Fruit fly (Drosophila melanogaster) whole organism, embryonic: ENCODE data around the gene CG42449.

Experiments used
- Asciz ChIP-seq: fragments of 200-800 bp; sonication (Bioruptor generic); optimal IDR thresholded peaks from 2 replicates; lab custom pipeline; 2017; ENCODE audit warnings: missing biosample characterization, mild to moderate bottlenecking, missing genetic modification characterization, missing genetic modification reagents
- Bgb ChIP-seq: fragments of 200-800 bp; sonication (Bioruptor generic); IDR thresholded peaks from 2 replicates; pipeline ENCODE4 v1.3.6; 2022; ENCODE audit warnings: missing biosample characterization, missing genetic modification characterization; ENCODE audit not compliant: partially characterized antibody
- CG10147 ChIP-seq: fragments of 200-800 bp; sonication (Bioruptor generic); optimal IDR thresholded peaks from 2 replicates; lab custom pipeline; 2019; ENCODE audit warnings: missing biosample characterization, mild to moderate bottlenecking, missing genetic modification characterization, moderate library complexity
- CG10274 ChIP-seq: fragments of 200-800 bp; sonication (Bioruptor generic); optimal IDR thresholded peaks from 3 replicates; lab custom pipeline; 2017; ENCODE audit warnings: missing biosample characterization, mild to moderate bottlenecking, missing genetic modification characterization
- CG13424 ChIP-seq: fragments of 200-800 bp; sonication (Bioruptor generic); optimal IDR thresholded peaks from 2 replicates; lab custom pipeline; 2019; ENCODE audit warnings: missing biosample characterization, mild to moderate bottlenecking, missing genetic modification characterization, moderate library complexity
- CG14014 ChIP-seq: fragments of 200-800 bp; sonication (Bioruptor generic); IDR thresholded peaks from 2 replicates; pipeline ENCODE4 v1.3.6; 2022; ENCODE audit warnings: missing biosample characterization, missing genetic modification characterization
- CG14667 ChIP-seq: fragments of 200-800 bp; sonication (Bioruptor generic); IDR thresholded peaks from 2 replicates; pipeline ENCODE4 v1.3.6; 2022; ENCODE audit warnings: missing biosample characterization, missing genetic modification characterization
- CG15696 ChIP-seq: fragments of 200-800 bp; sonication (Bioruptor generic); optimal IDR thresholded peaks from 2 replicates; lab custom pipeline; 2019; ENCODE audit warnings: missing biosample characterization, mild to moderate bottlenecking, missing genetic modification characterization, moderate library complexity
- CG16813 ChIP-seq: fragments of 200-800 bp; sonication (Bioruptor generic); IDR thresholded peaks from 3 replicates; pipeline ENCODE4 v1.3.6; 2022; ENCODE audit warnings: missing biosample characterization, missing genetic modification characterization; ENCODE audit not compliant: partially characterized antibody
- CG17359 ChIP-seq: fragments of 200-800 bp; sonication (Bioruptor generic); optimal IDR thresholded peaks from 3 replicates; lab custom pipeline; 2018; ENCODE audit warnings: missing biosample characterization, mild to moderate bottlenecking, missing genetic modification characterization, moderate library complexity
- CG18599 ChIP-seq: fragments of 200-800 bp; sonication (Bioruptor generic); optimal IDR thresholded peaks from 3 replicates; lab custom pipeline; 2017; ENCODE audit warnings: missing biosample characterization, missing genetic modification characterization, mild to moderate bottlenecking, moderate library complexity, missing genetic modification reagents
- CG3281 ChIP-seq: fragments of 200-800 bp; sonication (Bioruptor generic); optimal IDR thresholded peaks from 3 replicates; lab custom pipeline; 2017; ENCODE audit warnings: missing biosample characterization, mild to moderate bottlenecking, missing genetic modification characterization
- CG33557 ChIP-seq: fragments of 200-800 bp; sonication (Bioruptor generic); optimal IDR thresholded peaks from 2 replicates; lab custom pipeline; 2019; ENCODE audit warnings: missing biosample characterization, mild to moderate bottlenecking, missing genetic modification characterization, moderate library complexity
- CG3407 ChIP-seq: fragments of 200-800 bp; sonication (Bioruptor generic); optimal IDR thresholded peaks from 2 replicates; lab custom pipeline; 2018; ENCODE audit warnings: missing biosample characterization, mild to moderate bottlenecking, missing genetic modification characterization
- CG3726 ChIP-seq: fragments of 200-800 bp; sonication (Bioruptor generic); IDR thresholded peaks from 3 replicates; pipeline ENCODE4, ENCODE4 v1.3.6; 2022; ENCODE audit warnings: missing biosample characterization, missing genetic modification characterization
- CG4424 ChIP-seq: fragments of 200-800 bp; sonication (Bioruptor generic); optimal IDR thresholded peaks from 3 replicates; lab custom pipeline; 2016; ENCODE audit warnings: missing biosample characterization, missing genetic modification characterization
- CG7928 ChIP-seq: fragments of 200-800 bp; sonication (Bioruptor generic); optimal IDR thresholded peaks from 2 replicates; lab custom pipeline; 2017; ENCODE audit warnings: missing biosample characterization, mild to moderate bottlenecking, missing genetic modification characterization
- CG8359 ChIP-seq: fragments of 200-800 bp; sonication (Bioruptor generic); optimal IDR thresholded peaks from 2 replicates; lab custom pipeline; 2017; ENCODE audit warnings: missing biosample characterization, mild to moderate bottlenecking, missing genetic modification characterization, borderline replicate concordance
- CG8478 ChIP-seq: fragments of >200 bp; optimal IDR thresholded peaks from 2 replicates; lab custom pipeline; 2018
- CG9215 ChIP-seq: fragments of 200-800 bp; sonication (Bioruptor generic); IDR thresholded peaks from 2 replicates; pipeline ENCODE4 v1.3.6; 2022; ENCODE audit warnings: missing biosample characterization, missing genetic modification characterization
- Dll ChIP-seq: fragments of 200-800 bp; sonication (Bioruptor generic); IDR thresholded peaks from 4 replicates; pipeline ENCODE4 v1.3.6; 2022; ENCODE audit warnings: missing biosample characterization, missing genetic modification characterization; ENCODE audit not compliant: partially characterized antibody
- Dref ChIP-seq: fragments of 200-800 bp; sonication (Bioruptor generic); IDR thresholded peaks from 2 replicates; pipeline ENCODE4 v1.3.6; 2022; ENCODE audit warnings: missing biosample characterization, missing genetic modification characterization
- GATAe ChIP-seq: fragments of 200-800 bp; sonication (Bioruptor generic); conservative IDR thresholded peaks from 2 replicates; pipeline ENCODE4 v1.3.6; 2022; ENCODE audit warnings: missing biosample characterization, missing genetic modification characterization
- Gsc ChIP-seq: fragments of 200-800 bp; sonication (Bioruptor generic); IDR thresholded peaks from 2 replicates; pipeline ENCODE4 v1.3.6; 2022; ENCODE audit warnings: missing biosample characterization, missing genetic modification characterization
- Hey ChIP-seq: fragments of 200-800 bp; sonication (Bioruptor generic); optimal IDR thresholded peaks from 3 replicates; lab custom pipeline; 2018; ENCODE audit warnings: missing biosample characterization, mild to moderate bottlenecking, missing genetic modification characterization
- Mad ChIP-seq: fragments of 200-800 bp; sonication (Bioruptor generic); optimal IDR thresholded peaks from 2 replicates; lab custom pipeline; 2016; ENCODE audit warnings: missing biosample characterization, missing genetic modification characterization
- NC2β ChIP-seq: fragments of 200-800 bp; sonication (Bioruptor generic); optimal IDR thresholded peaks from 2 replicates; lab custom pipeline; 2016; ENCODE audit warnings: missing biosample characterization, missing genetic modification characterization
- Rx ChIP-seq: fragments of 200-800 bp; sonication (Bioruptor generic); IDR thresholded peaks from 2 replicates; pipeline ENCODE4 v1.3.6; 2022; ENCODE audit warnings: missing biosample characterization, missing genetic modification characterization
- Xrp1 ChIP-seq: fragments of 200-800 bp; sonication (Bioruptor generic); IDR thresholded peaks from 2 replicates; pipeline ENCODE4 v1.3.6; 2022; ENCODE audit warnings: missing biosample characterization, missing genetic modification characterization
- bigmax ChIP-seq: fragments of 200-800 bp; sonication (Bioruptor generic); optimal IDR thresholded peaks from 2 replicates; lab custom pipeline; 2018; ENCODE audit warnings: missing biosample characterization, mild to moderate bottlenecking, missing genetic modification characterization
- btn ChIP-seq: fragments of 200-800 bp; sonication (Bioruptor generic); optimal IDR thresholded peaks from 2 replicates; lab custom pipeline; 2016; ENCODE audit warnings: missing biosample characterization, missing genetic modification characterization
- caup ChIP-seq: fragments of 200-800 bp; sonication (Bioruptor generic); optimal IDR thresholded peaks from 3 replicates; lab custom pipeline; 2017; ENCODE audit warnings: missing biosample characterization, mild to moderate bottlenecking, missing genetic modification characterization, moderate library complexity; ENCODE audit not compliant: severe bottlenecking
- corto ChIP-seq: fragments of 200-800 bp; sonication (Bioruptor generic); optimal IDR thresholded peaks from 2 replicates; lab custom pipeline; 2016; ENCODE audit warnings: missing biosample characterization, mild to moderate bottlenecking, missing genetic modification characterization, moderate library complexity
- disco-r ChIP-seq: fragments of 200-800 bp; sonication (Bioruptor generic); optimal IDR thresholded peaks from 2 replicates; lab custom pipeline; 2016; ENCODE audit warnings: missing biosample characterization, missing genetic modification characterization
- dmrt99B ChIP-seq: fragments of 200-800 bp; sonication (Bioruptor generic); optimal IDR thresholded peaks from 2 replicates; lab custom pipeline; 2018; ENCODE audit warnings: missing biosample characterization, mild to moderate bottlenecking, missing genetic modification characterization, moderate library complexity
- eve ChIP-seq, 2 experiments: fragments of >200 bp; optimal IDR thresholded peaks; 2 replicates each; lab custom pipeline; 2017; ENCODE audit warnings: missing biosample characterization in 2 of 2, missing genetic modification characterization in 2 of 2
- fu2 ChIP-seq: fragments of 200-800 bp; sonication (Bioruptor generic); optimal IDR thresholded peaks from 2 replicates; lab custom pipeline; 2016; ENCODE audit warnings: missing biosample characterization, missing genetic modification characterization
- grau ChIP-seq: fragments of 200-800 bp; optimal IDR thresholded peaks from 3 replicates; lab custom pipeline; 2019; ENCODE audit warnings: missing biosample characterization, mild to moderate bottlenecking, missing genetic modification characterization, moderate library complexity
- gro ChIP-seq: fragments of 200-800 bp; sonication (Bioruptor generic); optimal IDR thresholded peaks from 2 replicates; lab custom pipeline; 2016; ENCODE audit warnings: missing biosample characterization, missing genetic modification characterization
- gt ChIP-seq: fragments of 200-800 bp; sonication (Bioruptor generic); IDR thresholded peaks from 2 replicates; pipeline ENCODE4 v1.3.6; 2022; ENCODE audit warnings: missing biosample characterization, missing genetic modification characterization
- hb ChIP-seq: fragments of 200-800 bp; sonication (Bioruptor generic); IDR thresholded peaks from 3 replicates; pipeline ENCODE4 v1.3.6; 2022; ENCODE audit warnings: missing biosample characterization, missing genetic modification characterization; ENCODE audit not compliant: partially characterized antibody
- ken ChIP-seq: fragments of 200-800 bp; sonication (Bioruptor generic); IDR thresholded peaks from 3 replicates; pipeline ENCODE4 v1.3.6; 2022; ENCODE audit warnings: missing biosample characterization, missing genetic modification characterization
- pan ChIP-seq, 4 experiments: fragments of >200 bp in 3 of 4; fragments of 200-800 bp in 1 of 4; sonication (Bioruptor generic) in 1 of 4; optimal IDR thresholded peaks in 3 of 4; IDR thresholded peaks in 1 of 4; 2 replicates each; pipeline versions ENCODE4 v1.3.6 to Lab custom; 2017 to 2022; ENCODE audit warnings: missing biosample characterization in 2 of 4, missing genetic modification characterization in 2 of 4, mixed read lengths in 1 of 4
- pb ChIP-seq: fragments of 200-800 bp; sonication (Bioruptor generic); optimal IDR thresholded peaks from 3 replicates; lab custom pipeline; 2016; ENCODE audit warnings: missing biosample characterization, missing genetic modification characterization
- sd ChIP-seq: fragments of 200-800 bp; sonication (Bioruptor generic); optimal IDR thresholded peaks from 3 replicates; lab custom pipeline; 2018; ENCODE audit warnings: missing biosample characterization, mild to moderate bottlenecking, missing genetic modification characterization, moderate library complexity
- slou ChIP-seq: fragments of 200-800 bp; sonication (Bioruptor generic); optimal IDR thresholded peaks from 3 replicates; lab custom pipeline; 2016; ENCODE audit warnings: missing biosample characterization, missing genetic modification characterization
- so ChIP-seq: fragments of 200-800 bp; sonication (Bioruptor generic); IDR thresholded peaks from 3 replicates; pipeline ENCODE4 v1.3.6; 2022; ENCODE audit warnings: missing biosample characterization, missing genetic modification characterization
- ssp ChIP-seq: fragments of 200-800 bp; sonication (Bioruptor generic); IDR thresholded peaks from 2 replicates; pipeline ENCODE4 v1.3.6; 2022; ENCODE audit warnings: missing biosample characterization, missing genetic modification characterization
- stwl ChIP-seq: fragments of 200-800 bp; sonication (Bioruptor generic); optimal IDR thresholded peaks from 3 replicates; lab custom pipeline; 2018; ENCODE audit warnings: missing biosample characterization, mild to moderate bottlenecking, missing genetic modification characterization, moderate library complexity
- tx ChIP-seq: fragments of 200-800 bp; sonication (Bioruptor generic); optimal IDR thresholded peaks from 2 replicates; lab custom pipeline; 2016; ENCODE audit warnings: missing biosample characterization, missing genetic modification characterization

Gene CG42449

DNA sequence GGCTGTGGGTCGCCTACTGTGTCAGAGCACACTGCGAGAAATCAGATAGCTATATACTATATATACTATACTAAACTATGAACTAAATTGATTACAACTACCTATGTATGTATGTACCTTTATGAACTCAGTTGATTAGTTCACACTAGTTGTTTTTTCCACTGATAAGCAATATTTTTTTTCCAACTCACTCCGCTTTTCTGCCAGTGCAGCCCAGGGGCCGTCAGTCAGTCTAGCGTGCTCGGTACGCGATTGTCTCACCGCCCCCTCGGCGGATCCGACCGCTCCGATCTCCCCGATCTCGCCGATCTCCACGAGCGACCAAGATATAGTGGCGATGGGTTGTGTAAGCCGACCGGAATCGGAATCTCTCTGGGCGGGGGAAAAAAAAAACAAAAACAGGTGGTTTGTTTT is 22.9 kb downstream of the CG42449 start (continued):
- TF ChIP-seq disco-r (GFP tag; lab: Kevin White, UChicago): peak; percentile 30
- peak; percentile 58 for TF ChIP-seq CG7928 (GFP tag; lab: Kevin White, UChicago)
- TF ChIP-seq CG4424: peak; percentile 78
- TF ChIP-seq fu2 (GFP tag; lab: Kevin White, UChicago): no peak
- TF ChIP-seq Rx (GFP tag; lab: Robert Waterston, UW): peak; percentile 85
- peak; percentile 89 for TF ChIP-seq CG14014
- peak; percentile 84 for TF ChIP-seq Gsc (GFP tag; lab: Robert Waterston, UW)
- peak; percentile 90 for TF ChIP-seq CG9215 (GFP tag; lab: Robert Waterston, UW)
- peak; percentile 46 for TF ChIP-seq CG8359 (GFP tag; lab: Kevin White, UChicago)
- peak; percentile 88 for TF ChIP-seq CG3281
- peak; percentile 62 for TF ChIP-seq CG10274
- no peak for TF ChIP-seq corto (GFP tag; lab: Kevin White, UChicago)
- TF ChIP-seq dmrt99B: peak; percentile 89
- TF ChIP-seq Bgb (GFP tag; lab: Robert Waterston, UW): no peak
- peak; percentile 79 for TF ChIP-seq CG13424 (tag; lab: Kevin White, UChicago)
- peak; percentile 84 for TF ChIP-seq Xrp1 (GFP tag; lab: Robert Waterston, UW)
- TF ChIP-seq CG3407 (GFP tag; lab: Kevin White, UChicago): peak; percentile 56
- peak; percentile 81 for TF ChIP-seq grau (tag; lab: Kevin White, UChicago)
- TF ChIP-seq eve (GFP tag; optimal IDR thresholded peaks at IDR 0.05; lab: Kevin White, UChicago): no peak
- TF ChIP-seq hb: no peak
- peak; percentile 32 for TF ChIP-seq pb (GFP tag; lab: Kevin White, UChicago)
- TF ChIP-seq Hey (tag; lab: Kevin White, UChicago): peak; percentile 14
- TF ChIP-seq tx (GFP tag; lab: Kevin White, UChicago): peak; percentile 46
- peak; percentile 11 for TF ChIP-seq NC2β (GFP tag; lab: Kevin White, UChicago)
- TF ChIP-seq btn (GFP tag; lab: Kevin White, UChicago): peak; percentile 12
- TF ChIP-seq ken (GFP tag; lab: Robert Waterston, UW): peak; percentile 82
- no peak for TF ChIP-seq stwl (tag; lab: Kevin White, UChicago)
- peak; percentile 87 for TF ChIP-seq caup
- peak; percentile 92 for TF ChIP-seq so (GFP tag; lab: Robert Waterston, UW)
- TF ChIP-seq CG8478: no peak
- TF ChIP-seq gt: peak; percentile 53
- peak; percentile 82 for TF ChIP-seq ssp
- no peak for TF ChIP-seq CG16813
- TF ChIP-seq pan (optimal IDR thresholded peaks at IDR 0.05; lab: Kevin White, UChicago): no peak
- TF ChIP-seq pan (GFP tag; optimal IDR thresholded peaks at IDR 0.05 in 1 of 2, IDR thresholded peaks at IDR 0.05 in 1 of 2): peak in 1 of 2 experiments; percentile 95
- TF ChIP-seq sd (tag; lab: Kevin White, UChicago): peak; percentile 49
- peak; percentile 88 for TF ChIP-seq CG17359 (tag; lab: Kevin White, UChicago)
- peak; percentile 64; the same call in 1 of the 2 replicates for TF ChIP-seq GATAe (GFP tag; lab: Robert Waterston, UW)
- TF ChIP-seq Mad (GFP tag; lab: Kevin White, UChicago): peak; percentile 52
- TF ChIP-seq slou (GFP tag; lab: Kevin White, UChicago): peak; percentile 35
- TF ChIP-seq Asciz: peak; percentile 79
- no peak for TF ChIP-seq Dll (GFP tag; lab: Robert Waterston, UW)
- peak; percentile 87; the same call in 2 of the 3 replicates for TF ChIP-seq CG3726 (GFP tag; lab: Robert Waterston, UW)
- peak; percentile 77 for TF ChIP-seq CG14667 (GFP tag; lab: Robert Waterston, UW)
- peak; percentile 44 for TF ChIP-seq CG15696 (tag; lab: Kevin White, UChicago)
- peak; percentile 89 for TF ChIP-seq CG10147
- no peak for TF ChIP-seq bigmax
- peak; percentile 81 for TF ChIP-seq gro (GFP tag; lab: Kevin White, UChicago)
- 0 out of 2 replicates have a peak, but pooled peaks have one; percentile 14 for TF ChIP-seq Dref (GFP tag; lab: Robert Waterston, UW)
- peak; percentile 94 for TF ChIP-seq CG18599 (GFP tag; lab: Kevin White, UChicago)
- no peak for TF ChIP-seq CG33557 (GFP tag; lab: Kevin White, UChicago)
